Fruit fly (Drosophila melanogaster) whole organism, adult: Measurements from ENCODE around the gene CG6287.

ENCODE experiments used
- CG11617 ChIP-seq: fragments of 200-800 bp; sonication (Bioruptor generic); optimal IDR thresholded peaks from 2 replicates; lab custom pipeline; 2017; ENCODE audit warnings: mild to moderate bottlenecking, missing biosample characterization, missing genetic modification reagents, missing genetic modification characterization
- CG12768 ChIP-seq: fragments of 200-800 bp; sonication (Bioruptor generic); optimal IDR thresholded peaks from 2 replicates; lab custom pipeline; 2017; ENCODE audit warnings: missing biosample characterization, missing genetic modification characterization, mild to moderate bottlenecking, moderate library complexity, missing genetic modification reagents
- CG14711 ChIP-seq: fragments of 200-800 bp; sonication (Bioruptor generic); optimal IDR thresholded peaks from 2 replicates; lab custom pipeline; 2018; ENCODE audit warnings: missing biosample characterization, mild to moderate bottlenecking, missing genetic modification characterization, moderate library complexity
- CG1620 ChIP-seq: fragments of 200-800 bp; sonication (Bioruptor generic); optimal IDR thresholded peaks from 2 replicates; lab custom pipeline; 2016; ENCODE audit warnings: missing biosample characterization, missing genetic modification characterization
- CG33017 ChIP-seq: fragments of 200-800 bp; sonication (Bioruptor generic); optimal IDR thresholded peaks from 2 replicates; lab custom pipeline; 2018; ENCODE audit warnings: missing biosample characterization, mild to moderate bottlenecking, missing genetic modification characterization, moderate library complexity
- CG5204 ChIP-seq: fragments of 200-800 bp; sonication (Bioruptor generic); optimal IDR thresholded peaks from 2 replicates; lab custom pipeline; 2016; ENCODE audit warnings: missing biosample characterization, missing genetic modification characterization
- CG7045 ChIP-seq: fragments of 200-800 bp; sonication (Bioruptor generic); optimal IDR thresholded peaks from 2 replicates; lab custom pipeline; 2017; ENCODE audit warnings: missing biosample characterization, mild to moderate bottlenecking, missing genetic modification characterization
- CG7101 ChIP-seq: fragments of 200-800 bp; sonication (Bioruptor generic); optimal IDR thresholded peaks from 2 replicates; lab custom pipeline; 2018; ENCODE audit warnings: missing biosample characterization, mild to moderate bottlenecking, missing genetic modification characterization, moderate library complexity
- Clk ChIP-seq: fragments of 200-800 bp; sonication (Bioruptor generic); optimal IDR thresholded peaks from 2 replicates; lab custom pipeline; 2017; ENCODE audit warnings: missing biosample characterization, missing genetic modification characterization
- Crg-1 ChIP-seq: fragments of 200-800 bp; sonication (Bioruptor generic); optimal IDR thresholded peaks from 2 replicates; lab custom pipeline; 2016; ENCODE audit warnings: missing biosample characterization, missing genetic modification characterization
- Hr96 ChIP-seq: fragments of 200-800 bp; sonication (Bioruptor generic); optimal IDR thresholded peaks from 2 replicates; lab custom pipeline; 2016; ENCODE audit warnings: missing biosample characterization, missing genetic modification characterization
- Mnt ChIP-seq: fragments of 200-800 bp; sonication (Bioruptor generic); optimal IDR thresholded peaks from 2 replicates; lab custom pipeline; 2016; ENCODE audit warnings: missing biosample characterization, mild to moderate bottlenecking, missing genetic modification characterization
- bab1 ChIP-seq: fragments of 200-800 bp; sonication (Bioruptor generic); optimal IDR thresholded peaks from 3 replicates; lab custom pipeline; 2019; ENCODE audit warnings: missing biosample characterization, mild to moderate bottlenecking, missing genetic modification characterization, moderate library complexity
- cic ChIP-seq: fragments of 200-800 bp; sonication (Bioruptor generic); optimal IDR thresholded peaks from 2 replicates; lab custom pipeline; 2017; ENCODE audit warnings: missing biosample characterization, mild to moderate bottlenecking, missing genetic modification characterization, moderate library complexity
- cnc ChIP-seq, 2 experiments: fragments of >200 bp; optimal IDR thresholded peaks; 2 replicates each; lab custom pipeline; 2017
- kay ChIP-seq: fragments of 200-800 bp; sonication (Bioruptor generic); peaks from one replicate; lab custom pipeline; 2016; ENCODE audit warnings: missing biosample characterization, missing genetic modification characterization, borderline replicate concordance
- ovo ChIP-seq: fragments of 200-800 bp; sonication (Bioruptor generic); optimal IDR thresholded peaks from 2 replicates; lab custom pipeline; 2016; ENCODE audit warnings: missing biosample characterization, missing genetic modification characterization
- pad ChIP-seq: fragments of 200-800 bp; sonication (Bioruptor generic); optimal IDR thresholded peaks from 3 replicates; lab custom pipeline; 2017; ENCODE audit warnings: missing biosample characterization, missing genetic modification characterization, mild to moderate bottlenecking, moderate library complexity, missing genetic modification reagents
- tj ChIP-seq: fragments of 200-800 bp; sonication (Bioruptor generic); optimal IDR thresholded peaks from 3 replicates; lab custom pipeline; 2017; ENCODE audit warnings: missing biosample characterization, mild to moderate bottlenecking, missing genetic modification characterization, moderate library complexity
- toe ChIP-seq: fragments of 200-800 bp; sonication (Bioruptor generic); optimal IDR thresholded peaks from 2 replicates; lab custom pipeline; 2016; ENCODE audit warnings: missing biosample characterization, missing genetic modification characterization

Gene CG6287

dm6 chr2L:11171615-11172356, 16.3 kb upstream of the CG6287 start, which contains the start of gene Vm32E:
Vm32E (minus strand) TSS chr2L:11171665.
- no peak for TF ChIP-seq bab1 (GFP tag; lab: Kevin White, UChicago)
- TF ChIP-seq kay (GFP tag; lab: Kevin White, UChicago): peak; percentile 50
- peak; percentile 89 for TF ChIP-seq tj (GFP tag; lab: Kevin White, UChicago)
- no peak for TF ChIP-seq CG11617 (GFP tag; lab: Kevin White, UChicago)

dm6 chr2L:11170549-11170948, 15.0 kb upstream of the CG6287 start:
- TF ChIP-seq cic: no peak
- no peak for TF ChIP-seq CG7101 (tag; lab: Kevin White, UChicago)
- TF ChIP-seq bab1 (GFP tag; lab: Kevin White, UChicago): no peak
- TF ChIP-seq pad (GFP tag; lab: Kevin White, UChicago): no peak
- no peak for TF ChIP-seq tj (GFP tag; lab: Kevin White, UChicago)
- TF ChIP-seq CG7045 (GFP tag; lab: Kevin White, UChicago): no peak
- TF ChIP-seq CG33017: no peak
- TF ChIP-seq ovo (GFP tag; lab: Kevin White, UChicago): no peak
- TF ChIP-seq CG12768 (GFP tag; lab: Kevin White, UChicago): no peak

- TF ChIP-seq CG1620 (GFP tag; lab: Kevin White, UChicago): no peak
- TF ChIP-seq CG12768 (GFP tag; lab: Kevin White, UChicago): no peak
- TF ChIP-seq CG33017: no peak
- no peak for TF ChIP-seq cnc (optimal IDR thresholded peaks at IDR 0.05; lab: Kevin White, UChicago)
- no peak for TF ChIP-seq cic
- no peak for TF ChIP-seq Mnt (GFP tag; lab: Kevin White, UChicago)
These were observed 14.4 kb upstream of the CG6287 start for dm6 chr2L:11169904-11170303.

dm6 chr2L:11168684-11169549, 13.4 kb upstream of the CG6287 start:
- TF ChIP-seq bab1 (GFP tag; lab: Kevin White, UChicago) (no peak), pad (GFP tag; lab: Kevin White, UChicago) (peak; percentile 22), tj (GFP tag; lab: Kevin White, UChicago) (peak; percentile 95)

- TF ChIP-seq pad (GFP tag; lab: Kevin White, UChicago) (no peak), kay (GFP tag; lab: Kevin White, UChicago) (peak; percentile 11), Crg-1 (GFP tag; lab: Kevin White, UChicago) (no peak), CG5204 (no peak)
These were observed 12.5 kb upstream of the CG6287 start for dm6 chr2L:11167997-11168396.

- TF ChIP-seq tj (GFP tag; lab: Kevin White, UChicago) (no peak), CG7101 (tag; lab: Kevin White, UChicago) (no peak), ovo (GFP tag; lab: Kevin White, UChicago) (no peak), CG33017 (no peak), CG12768 (GFP tag; lab: Kevin White, UChicago) (no peak), pad (GFP tag; lab: Kevin White, UChicago) (no peak), CG5204 (no peak), bab1 (GFP tag; lab: Kevin White, UChicago) (no peak), cnc (optimal IDR thresholded peaks at IDR 0.05; lab: Kevin White, UChicago) (no peak), toe (GFP tag; lab: Kevin White, UChicago) (no peak), Hr96 (GFP tag; lab: Kevin White, UChicago) (no peak)
These were observed 6.6 kb downstream of the CG6287 start, which contains the start of gene Gyc32E for dm6 chr2L:11148969-11149368. Gyc32E (minus strand) TSS chr2L:11149101.

dm6 chr2L:11145317-11145716, 10.2 kb downstream of the CG6287 start, which contains the start of gene CG31867:
CG31867 (minus strand) TSS chr2L:11145417.
- TF ChIP-seq Crg-1 (GFP tag; lab: Kevin White, UChicago) (no peak), CG12768 (GFP tag; lab: Kevin White, UChicago) (no peak), CG14711 (tag; lab: Kevin White, UChicago) (no peak), kay (GFP tag; lab: Kevin White, UChicago) (no peak), Hr96 (GFP tag; lab: Kevin White, UChicago) (no peak), CG7045 (GFP tag; lab: Kevin White, UChicago) (no peak), bab1 (GFP tag; lab: Kevin White, UChicago) (no peak), pad (GFP tag; lab: Kevin White, UChicago) (no peak), CG7101 (tag; lab: Kevin White, UChicago) (no peak), toe (GFP tag; lab: Kevin White, UChicago) (no peak), Clk (GFP tag; lab: Kevin White, UChicago) (no peak), Mnt (GFP tag; lab: Kevin White, UChicago) (no peak), CG33017 (no peak), ovo (GFP tag; lab: Kevin White, UChicago) (no peak), tj (GFP tag; lab: Kevin White, UChicago) (no peak), cic (no peak), CG1620 (GFP tag; lab: Kevin White, UChicago) (no peak), cnc (optimal IDR thresholded peaks at IDR 0.05; lab: Kevin White, UChicago) (no peak), CG5204 (no peak)
